Worm (Caenorhabditis elegans): ENCODE results near the gene fbxc-30.

DNA sequence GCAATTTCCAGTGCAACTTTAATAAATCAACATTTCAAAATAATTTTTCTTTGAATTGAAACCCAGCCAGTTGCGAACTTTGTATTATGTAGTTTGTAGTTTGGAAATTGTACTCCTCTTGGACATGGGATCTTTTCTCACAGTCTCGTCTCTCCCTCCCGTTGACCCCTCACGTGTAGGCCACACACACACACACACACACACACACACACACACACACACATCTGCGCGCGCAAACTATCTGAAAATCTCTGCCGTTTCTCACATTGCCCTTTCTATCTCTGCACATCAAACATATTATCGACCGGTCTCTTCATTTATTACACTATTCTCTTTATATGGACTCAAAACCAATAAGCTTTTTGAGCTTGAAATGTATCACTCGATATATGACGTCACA, 23.4 kb downstream of the fbxc-30 start, which contains the start of gene fbxc-36:
- TF ChIP-seq mep-1 (tag; optimal IDR thresholded peaks at IDR 0.05) (no peak), fkh-8 (tag; optimal IDR thresholded peaks at IDR 0.05) (no peak), sox-4 (tag; optimal IDR thresholded peaks at IDR 0.05) (no peak), unc-62 (GFP tag; optimal IDR thresholded peaks at IDR 0.05) (no peak), ama-1 (optimal IDR thresholded peaks at IDR 0.05) (no peak), efl-1 (optimal IDR thresholded peaks at IDR 0.05) (no peak), efl-1 (GFP tag; optimal IDR thresholded peaks at IDR 0.05 in 1 of 2) (peak in 1 of 2 experiments; percentile 86), nhr-76 (tag; optimal IDR thresholded peaks at IDR 0.05) (no peak)
